Fruit fly (Drosophila melanogaster): ENCODE measurements around the gene CG45101.
A peak's percentile ranks its signal among the peaks of the same experiment; 100 is the strongest.

CG45101 gene

DNA sequence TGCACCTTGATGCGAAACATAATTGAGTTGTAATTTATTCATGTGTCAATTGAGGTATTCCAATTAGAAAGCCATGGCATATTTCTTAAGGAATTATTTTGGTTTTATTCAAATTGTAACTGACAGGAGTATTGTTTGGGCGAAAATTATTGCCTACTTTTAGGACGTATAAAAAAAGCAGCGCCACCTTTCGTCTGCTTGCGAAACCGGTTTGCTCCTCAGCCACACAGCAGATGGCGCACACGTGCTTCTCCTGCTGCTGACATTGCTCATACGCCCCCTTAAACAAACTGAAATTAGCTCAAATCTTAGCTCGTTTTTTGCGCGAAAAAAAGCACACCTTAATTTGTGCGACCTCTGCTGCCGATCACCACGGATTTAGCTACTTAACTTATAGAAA is 16.9 kb upstream of the CG45101 start (continued):
- TF ChIP-seq svp (GFP tag) (no peak), CG32006 (GFP tag; optimal IDR thresholded peaks at IDR 0.05) (peak; percentile 30), CG9139 (GFP tag; optimal IDR thresholded peaks at IDR 0.05) (no peak), CG1621 (tag; optimal IDR thresholded peaks at IDR 0.05) (no peak), net (GFP tag; optimal IDR thresholded peaks at IDR 0.05) (peak; percentile 46), CG10631 (GFP tag; optimal IDR thresholded peaks at IDR 0.05) (no peak), CG16779 (tag; optimal IDR thresholded peaks at IDR 0.05) (no peak), OdsH (GFP tag; optimal IDR thresholded peaks at IDR 0.05) (peak; percentile 50), CG3032 (tag; optimal IDR thresholded peaks at IDR 0.05) (peak; percentile 38), acj6 (GFP tag; optimal IDR thresholded peaks at IDR 0.05) (peak; percentile 59), topi (GFP tag; optimal IDR thresholded peaks at IDR 0.05) (peak; percentile 70), Ets96B (tag; optimal IDR thresholded peaks at IDR 0.05) (no peak), Sox14 (GFP tag; optimal IDR thresholded peaks at IDR 0.05) (peak; percentile 60), CG15336 (GFP tag; IDR thresholded peaks at IDR 0.05) (no peak), Smox (GFP tag; optimal IDR thresholded peaks at IDR 0.05) (peak; percentile 37), CG6792 (GFP tag; optimal IDR thresholded peaks at IDR 0.05) (peak; percentile 62), eg (GFP tag; IDR thresholded peaks at IDR 0.05) (peak; percentile 62), CG8632 (GFP tag; optimal IDR thresholded peaks at IDR 0.05) (no peak), salr (GFP tag; optimal IDR thresholded peaks at IDR 0.05) (peak in 1 of 2 experiments; percentile 55)

DNA sequence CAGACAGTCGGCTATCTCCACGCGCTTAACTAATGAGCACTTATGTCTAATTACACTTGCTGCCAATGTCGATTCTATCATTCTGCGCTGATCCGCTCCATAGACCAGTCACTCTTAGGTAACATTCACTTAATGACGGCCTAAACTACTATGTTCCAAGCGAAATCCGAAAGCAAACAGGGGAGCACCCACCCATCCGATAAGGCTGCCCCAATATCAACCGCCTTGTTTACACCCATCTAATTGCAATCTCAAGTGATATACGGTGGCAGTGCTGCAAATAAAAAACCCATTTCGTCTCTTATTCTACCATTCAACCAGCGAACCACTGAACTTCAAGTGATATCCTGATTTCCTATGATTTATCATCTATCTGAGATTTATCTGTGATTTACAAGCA is 15.4 kb upstream of the CG45101 start:
- TF ChIP-seq CG6163 (GFP tag; IDR thresholded peaks at IDR 0.05) (no peak), fkh (GFP tag; optimal IDR thresholded peaks at IDR 0.05) (peak; percentile 79)

DNA sequence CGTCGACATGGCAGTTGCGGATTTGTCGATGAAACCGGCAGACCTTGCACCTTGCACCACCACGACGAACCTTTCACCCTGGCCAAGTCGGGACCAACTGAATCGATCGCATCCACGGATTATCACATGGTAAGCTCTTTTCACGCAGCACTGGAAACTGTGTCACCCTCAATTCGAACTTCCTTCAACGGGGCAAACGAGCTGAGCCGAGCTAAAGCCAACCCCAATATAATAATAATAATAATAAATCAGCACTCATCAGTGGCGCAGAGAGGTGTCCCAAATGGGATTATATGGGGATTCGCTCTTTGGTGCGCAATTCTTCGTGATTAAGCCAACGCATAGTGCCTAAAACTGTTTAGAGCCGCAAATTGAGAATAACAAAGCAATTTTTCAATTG is 13.5 kb upstream of the CG45101 start, which contains the start of gene CG43693:
CG43693 (minus strand) TSS at position 101 of the 400 bp plus-strand sequence.
- TF ChIP-seq net (GFP tag; optimal IDR thresholded peaks at IDR 0.05) (no peak), Sox14 (GFP tag; optimal IDR thresholded peaks at IDR 0.05) (no peak), esn (GFP tag; optimal IDR thresholded peaks at IDR 0.05) (no peak), Ets96B (tag; optimal IDR thresholded peaks at IDR 0.05) (no peak), CG6792 (GFP tag; optimal IDR thresholded peaks at IDR 0.05) (no peak), acj6 (GFP tag; optimal IDR thresholded peaks at IDR 0.05) (no peak), CG32006 (GFP tag; optimal IDR thresholded peaks at IDR 0.05) (no peak), CG3032 (tag; optimal IDR thresholded peaks at IDR 0.05) (no peak), Hr38 (GFP tag; optimal IDR thresholded peaks at IDR 0.05) (no peak), eg (GFP tag; IDR thresholded peaks at IDR 0.05) (no peak), Gug (GFP tag; IDR thresholded peaks at IDR 0.05) (no peak), fd59A (GFP tag; optimal IDR thresholded peaks at IDR 0.05) (no peak), ss (GFP tag; optimal IDR thresholded peaks at IDR 0.05) (no peak), Smox (GFP tag; optimal IDR thresholded peaks at IDR 0.05) (no peak), CG9139 (GFP tag; optimal IDR thresholded peaks at IDR 0.05) (no peak), Blimp-1 (GFP tag; optimal IDR thresholded peaks at IDR 0.05) (no peak)

DNA sequence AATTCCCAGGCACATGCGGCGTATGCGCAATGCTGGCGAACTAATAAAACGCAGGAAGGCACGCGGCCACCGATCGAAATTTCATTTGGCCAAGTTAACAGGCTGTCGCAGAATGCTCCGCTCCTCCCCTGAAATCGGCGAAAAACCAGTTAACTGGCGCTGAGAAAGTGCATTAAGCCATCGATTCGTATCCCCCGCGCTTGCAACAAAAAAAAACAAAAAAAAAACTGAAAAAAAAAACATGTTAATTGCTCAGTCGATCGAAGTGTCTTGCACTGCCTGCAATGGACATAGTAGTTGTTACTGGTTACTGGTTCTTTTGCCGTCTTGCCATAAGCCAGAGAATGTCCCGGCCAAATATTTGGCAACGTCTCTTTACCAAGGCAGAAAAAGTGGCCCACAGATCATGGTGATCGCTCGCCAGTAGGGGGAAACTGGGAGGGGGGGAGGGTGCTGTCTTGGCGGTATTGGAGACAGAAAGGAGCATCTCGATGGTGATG is 12.0 kb upstream of the CG45101 start:
- TF ChIP-seq Gug (GFP tag; IDR thresholded peaks at IDR 0.05) (peak; percentile 24; the same call in 1 of the 2 replicates), CG3919 (GFP tag; optimal IDR thresholded peaks at IDR 0.05) (peak; percentile 12), CG32006 (GFP tag; optimal IDR thresholded peaks at IDR 0.05) (peak; percentile 15), CG6276 (GFP tag; optimal IDR thresholded peaks at IDR 0.05) (peak; percentile 75), CG8119 (GFP tag; IDR thresholded peaks at IDR 0.05) (peak; percentile 64), Eip75B (GFP tag; optimal IDR thresholded peaks at IDR 0.05) (no peak), Ets96B (tag; optimal IDR thresholded peaks at IDR 0.05) (no peak), CG9139 (GFP tag; optimal IDR thresholded peaks at IDR 0.05) (no peak), eg (GFP tag; IDR thresholded peaks at IDR 0.05) (peak; percentile 74), CG16779 (tag; optimal IDR thresholded peaks at IDR 0.05) (peak; percentile 29), CG6163 (GFP tag; IDR thresholded peaks at IDR 0.05) (peak; percentile 71; the same call in 2 of the 3 replicates), fkh (GFP tag; optimal IDR thresholded peaks at IDR 0.05) (no peak), CG3032 (tag; optimal IDR thresholded peaks at IDR 0.05) (no peak), CG4318 (GFP tag; optimal IDR thresholded peaks at IDR 0.05) (no peak), dac (GFP tag; optimal IDR thresholded peaks at IDR 0.05) (peak; percentile 17), fd85E (GFP tag; optimal IDR thresholded peaks at IDR 0.05) (no peak), CG8319 (GFP tag; optimal IDR thresholded peaks at IDR 0.05) (no peak), CG11294 (GFP tag; IDR thresholded peaks at IDR 0.05) (0 out of 2 replicates have a peak, but pooled peaks have one; percentile 7), Smox (GFP tag; optimal IDR thresholded peaks at IDR 0.05) (no peak), CG15336 (GFP tag; IDR thresholded peaks at IDR 0.05) (peak; percentile 69), Lpt (GFP tag; optimal IDR thresholded peaks at IDR 0.05) (peak; percentile 18), cyc (GFP tag; optimal IDR thresholded peaks at IDR 0.05) (no peak), OdsH (GFP tag; optimal IDR thresholded peaks at IDR 0.05) (no peak), fd59A (GFP tag; optimal IDR thresholded peaks at IDR 0.05) (no peak), spab (GFP tag; optimal IDR thresholded peaks at IDR 0.05) (no peak), CG1621 (tag; optimal IDR thresholded peaks at IDR 0.05) (no peak), Eip78C (GFP tag) (peak; percentile 47), vri (GFP tag; optimal IDR thresholded peaks at IDR 0.05) (no peak), CG11762 (GFP tag; optimal IDR thresholded peaks at IDR 0.05; ENCODE audit: insufficient read depth) (no peak), CG7368 (GFP tag; optimal IDR thresholded peaks at IDR 0.05) (no peak)

Data from whole organism, prepupa.